Fruit fly (Drosophila melanogaster) whole organism, embryonic: ENCODE data around the gene CG11454.

Source experiments
- Abd-B ChIP-seq: fragments of 200-800 bp; sonication (Bioruptor generic); optimal IDR thresholded peaks from 2 replicates; lab custom pipeline; 2018; ENCODE audit warnings: missing biosample characterization, mild to moderate bottlenecking, missing genetic modification characterization, moderate library complexity
- Adf1 ChIP-seq: fragments of 200-800 bp; sonication (Bioruptor generic); IDR thresholded peaks from 2 replicates; pipeline ENCODE4 v1.3.6; 2022; ENCODE audit warnings: missing biosample characterization, missing genetic modification characterization
- B-H2 ChIP-seq: fragments of 200-800 bp; sonication (Bioruptor generic); optimal IDR thresholded peaks from 2 replicates; lab custom pipeline; 2018; ENCODE audit warnings: missing biosample characterization, mild to moderate bottlenecking, missing genetic modification characterization
- Blimp-1 ChIP-seq: fragments of 200-800 bp; sonication (Bioruptor generic); optimal IDR thresholded peaks from 3 replicates; lab custom pipeline; 2018; ENCODE audit warnings: missing biosample characterization, missing genetic modification characterization, mild to moderate bottlenecking, moderate library complexity, missing genetic modification reagents
- CG10959 ChIP-seq: fragments of 200-800 bp; sonication (Bioruptor generic); IDR thresholded peaks from 2 replicates; pipeline ENCODE4 v1.3.6; 2022; ENCODE audit warnings: missing biosample characterization, missing genetic modification characterization
- CG11723 ChIP-seq: fragments of 200-800 bp; sonication (Bioruptor generic); optimal IDR thresholded peaks from 2 replicates; lab custom pipeline; 2017; ENCODE audit warnings: missing biosample characterization, mild to moderate bottlenecking, missing genetic modification characterization
- CG16779 ChIP-seq: fragments of 200-800 bp; sonication (Bioruptor generic); IDR thresholded peaks from 2 replicates; pipeline ENCODE4 v1.3.6; 2022; ENCODE audit warnings: missing biosample characterization, missing genetic modification characterization
- CG17361 ChIP-seq: fragments of 200-800 bp; sonication (Bioruptor generic); IDR thresholded peaks from 3 replicates; pipeline ENCODE4 v1.3.6; 2022; ENCODE audit warnings: missing biosample characterization, missing genetic modification characterization
- CG17612 ChIP-seq: fragments of 200-800 bp; sonication (Bioruptor generic); IDR thresholded peaks from 2 replicates; pipeline ENCODE4 v1.3.6; 2022; ENCODE audit warnings: missing biosample characterization, missing genetic modification characterization
- CG2199 ChIP-seq: fragments of 200-800 bp; sonication (Bioruptor generic); IDR thresholded peaks from 3 replicates; pipeline ENCODE4 v1.3.6; 2022; ENCODE audit warnings: missing biosample characterization, missing genetic modification characterization
- CG2712 ChIP-seq: fragments of 200-800 bp; optimal IDR thresholded peaks from 3 replicates; lab custom pipeline; 2019; ENCODE audit warnings: missing biosample characterization, mild to moderate bottlenecking, missing genetic modification characterization, moderate library complexity
- CG30020 ChIP-seq: fragments of 200-800 bp; optimal IDR thresholded peaks from 2 replicates; lab custom pipeline; 2019; ENCODE audit warnings: missing biosample characterization, mild to moderate bottlenecking, missing genetic modification characterization, moderate library complexity
- CG30431 ChIP-seq: fragments of 200-800 bp; sonication (Bioruptor generic); optimal IDR thresholded peaks from 2 replicates; lab custom pipeline; 2017; ENCODE audit warnings: missing biosample characterization, missing genetic modification characterization
- CG7556 ChIP-seq: fragments of 200-800 bp; sonication (Bioruptor generic); optimal IDR thresholded peaks from 2 replicates; lab custom pipeline; 2017; ENCODE audit warnings: missing biosample characterization, mild to moderate bottlenecking, missing genetic modification characterization
- CG7786 ChIP-seq: fragments of 200-800 bp; sonication (Bioruptor generic); optimal IDR thresholded peaks from 2 replicates; lab custom pipeline; 2016; ENCODE audit warnings: missing biosample characterization, missing genetic modification characterization
- CG7987 ChIP-seq: fragments of 200-800 bp; sonication (Bioruptor generic); optimal IDR thresholded peaks from 2 replicates; lab custom pipeline; 2018; ENCODE audit warnings: missing biosample characterization, mild to moderate bottlenecking, missing genetic modification characterization, moderate library complexity
- CG8281 ChIP-seq: fragments of 200-800 bp; sonication (Bioruptor generic); optimal IDR thresholded peaks from 2 replicates; lab custom pipeline; 2018; ENCODE audit warnings: missing biosample characterization, mild to moderate bottlenecking, missing genetic modification characterization, moderate library complexity
- CG8765 ChIP-seq: fragments of 200-800 bp; sonication (Bioruptor generic); IDR thresholded peaks from 2 replicates; pipeline ENCODE4 v1.3.6; 2022; ENCODE audit warnings: missing biosample characterization, missing genetic modification characterization
- CG9609 ChIP-seq: fragments of 200-800 bp; sonication (Bioruptor generic); optimal IDR thresholded peaks from 3 replicates; lab custom pipeline; 2016; ENCODE audit warnings: missing biosample characterization, missing genetic modification characterization
- Dp ChIP-seq: fragments of 200-800 bp; sonication (Bioruptor generic); optimal IDR thresholded peaks from 2 replicates; lab custom pipeline; 2018; ENCODE audit warnings: missing biosample characterization, mild to moderate bottlenecking, missing genetic modification characterization, moderate library complexity
- Eip74EF ChIP-seq, 2 experiments: fragments of 200-800 bp in 1 of 2; fragments of >200 bp in 1 of 2; sonication (Bioruptor generic) in 1 of 2; optimal IDR thresholded peaks; 2 replicates each; lab custom pipeline; 2017 to 2019; ENCODE audit warnings: missing biosample characterization in 2 of 2, missing genetic modification characterization in 2 of 2, mild to moderate bottlenecking in 1 of 2, moderate library complexity in 1 of 2
- Hmx ChIP-seq: fragments of 200-800 bp; sonication (Bioruptor generic); optimal IDR thresholded peaks from 2 replicates; lab custom pipeline; 2016; ENCODE audit warnings: missing biosample characterization, missing genetic modification characterization
- Hr3 ChIP-seq: fragments of 200-800 bp; sonication (Bioruptor generic); optimal IDR thresholded peaks from 3 replicates; lab custom pipeline; 2016; ENCODE audit warnings: missing biosample characterization, missing genetic modification characterization
- Hr51 ChIP-seq, 2 experiments: fragments of 200-800 bp; sonication (Bioruptor generic); optimal IDR thresholded peaks; 2 replicates in 1 of 2; 3 replicates in 1 of 2; lab custom pipeline; 2016 to 2018; ENCODE audit warnings: missing biosample characterization in 2 of 2, missing genetic modification characterization in 2 of 2, mild to moderate bottlenecking in 1 of 2, moderate library complexity in 1 of 2
- Kr ChIP-seq: fragments of 200-800 bp; sonication (Bioruptor generic); optimal IDR thresholded peaks from 2 replicates; lab custom pipeline; 2017; ENCODE audit warnings: missing biosample characterization, mild to moderate bottlenecking, missing genetic modification characterization
- Med ChIP-seq: fragments of 200-800 bp; sonication (Bioruptor generic); peaks from one replicate; lab custom pipeline; 2016; ENCODE audit warnings: missing biosample characterization, missing genetic modification characterization, mild to moderate bottlenecking, inconsistent platforms, moderate library complexity
- Ptx1 ChIP-seq: fragments of 200-800 bp; sonication (Bioruptor generic); IDR thresholded peaks from 2 replicates; pipeline ENCODE4 v1.3.6; 2022; ENCODE audit warnings: missing biosample characterization, missing genetic modification characterization
- Sry-β ChIP-seq: fragments of 200-800 bp; sonication (Bioruptor generic); optimal IDR thresholded peaks from 2 replicates; lab custom pipeline; 2018; ENCODE audit warnings: missing biosample characterization, mild to moderate bottlenecking, missing genetic modification characterization, moderate library complexity
- Trl ChIP-seq, 3 experiments: fragments of >200 bp in 2 of 3; fragments of 200-800 bp in 1 of 3; sonication (Bioruptor generic) in 1 of 3; optimal IDR thresholded peaks; 2 replicates in 1 of 3; 3 replicates in 2 of 3; lab custom pipeline; 2016 to 2017; ENCODE audit warnings: missing biosample characterization in 1 of 3, missing genetic modification characterization in 1 of 3
- ap ChIP-seq: fragments of 200-800 bp; sonication (Bioruptor generic); IDR thresholded peaks from 2 replicates; pipeline ENCODE4 v1.3.6; 2022; ENCODE audit warnings: missing biosample characterization, missing genetic modification characterization
- bcd ChIP-seq: fragments of 200-800 bp; sonication (Bioruptor generic); optimal IDR thresholded peaks from 2 replicates; lab custom pipeline; 2017; ENCODE audit warnings: missing biosample characterization, mild to moderate bottlenecking, missing genetic modification characterization
- cad ChIP-seq: fragments of >200 bp; optimal IDR thresholded peaks from 2 replicates; lab custom pipeline; 2017; ENCODE audit warnings: missing biosample characterization, missing genetic modification characterization
- cg ChIP-seq: fragments of 200-800 bp; sonication (Bioruptor generic); optimal IDR thresholded peaks from 3 replicates; lab custom pipeline; 2019; ENCODE audit warnings: missing biosample characterization, mild to moderate bottlenecking, missing genetic modification characterization, moderate library complexity
- chinmo ChIP-seq: fragments of 200-800 bp; sonication (Bioruptor generic); IDR thresholded peaks from 4 replicates; pipeline ENCODE4 v1.3.6; 2022; ENCODE audit warnings: missing biosample characterization, missing genetic modification characterization; ENCODE audit not compliant: partially characterized antibody
- chn ChIP-seq: fragments of 200-800 bp; sonication (Bioruptor generic); optimal IDR thresholded peaks from 2 replicates; lab custom pipeline; 2016; ENCODE audit warnings: missing biosample characterization, missing genetic modification characterization
- dan ChIP-seq: fragments of 200-800 bp; sonication (Bioruptor generic); IDR thresholded peaks from 2 replicates; pipeline ENCODE4 v1.3.6; 2022; ENCODE audit warnings: missing biosample characterization, missing genetic modification characterization
- dpn ChIP-seq, 2 experiments: fragments of 200-800 bp; sonication (Bioruptor generic); optimal IDR thresholded peaks; 3 replicates each; lab custom pipeline; 2016; ENCODE audit warnings: missing biosample characterization in 2 of 2, missing genetic modification characterization in 2 of 2
- eve ChIP-seq, 2 experiments: fragments of >200 bp; optimal IDR thresholded peaks; 2 replicates each; lab custom pipeline; 2017; ENCODE audit warnings: missing biosample characterization in 2 of 2, missing genetic modification characterization in 2 of 2
- exex ChIP-seq: fragments of 200-800 bp; sonication (Bioruptor generic); optimal IDR thresholded peaks from 4 replicates; lab custom pipeline; 2018; ENCODE audit warnings: missing biosample characterization, mild to moderate bottlenecking, missing genetic modification characterization, moderate library complexity
- jing ChIP-seq: fragments of 200-800 bp; sonication (Bioruptor generic); optimal IDR thresholded peaks from 2 replicates; lab custom pipeline; 2018; ENCODE audit warnings: missing biosample characterization, mild to moderate bottlenecking, missing genetic modification characterization
- sens ChIP-seq: fragments of 200-800 bp; sonication (Bioruptor generic); peaks from one replicate; lab custom pipeline; 2016; ENCODE audit warnings: missing biosample characterization, missing genetic modification characterization
- tin ChIP-seq: fragments of 200-800 bp; sonication (Bioruptor generic); optimal IDR thresholded peaks from 3 replicates; lab custom pipeline; 2016; ENCODE audit warnings: missing biosample characterization, missing genetic modification characterization
- toy ChIP-seq: fragments of 200-800 bp; sonication (Bioruptor generic); IDR thresholded peaks from 2 replicates; pipeline ENCODE4 v1.3.6; 2022; ENCODE audit warnings: missing biosample characterization, missing genetic modification characterization
- unpg ChIP-seq: fragments of 200-800 bp; sonication (Bioruptor generic); optimal IDR thresholded peaks from 3 replicates; lab custom pipeline; 2018; ENCODE audit warnings: missing biosample characterization, mild to moderate bottlenecking, missing genetic modification characterization, moderate library complexity
- vvl ChIP-seq: fragments of 200-800 bp; sonication (Bioruptor generic); IDR thresholded peaks from 2 replicates; pipeline ENCODE4 v1.3.6; 2022; ENCODE audit warnings: missing biosample characterization, missing genetic modification characterization
- yki ChIP-seq: fragments of >200 bp; optimal IDR thresholded peaks from 3 replicates; lab custom pipeline; 2018

CG11454 gene

DNA sequence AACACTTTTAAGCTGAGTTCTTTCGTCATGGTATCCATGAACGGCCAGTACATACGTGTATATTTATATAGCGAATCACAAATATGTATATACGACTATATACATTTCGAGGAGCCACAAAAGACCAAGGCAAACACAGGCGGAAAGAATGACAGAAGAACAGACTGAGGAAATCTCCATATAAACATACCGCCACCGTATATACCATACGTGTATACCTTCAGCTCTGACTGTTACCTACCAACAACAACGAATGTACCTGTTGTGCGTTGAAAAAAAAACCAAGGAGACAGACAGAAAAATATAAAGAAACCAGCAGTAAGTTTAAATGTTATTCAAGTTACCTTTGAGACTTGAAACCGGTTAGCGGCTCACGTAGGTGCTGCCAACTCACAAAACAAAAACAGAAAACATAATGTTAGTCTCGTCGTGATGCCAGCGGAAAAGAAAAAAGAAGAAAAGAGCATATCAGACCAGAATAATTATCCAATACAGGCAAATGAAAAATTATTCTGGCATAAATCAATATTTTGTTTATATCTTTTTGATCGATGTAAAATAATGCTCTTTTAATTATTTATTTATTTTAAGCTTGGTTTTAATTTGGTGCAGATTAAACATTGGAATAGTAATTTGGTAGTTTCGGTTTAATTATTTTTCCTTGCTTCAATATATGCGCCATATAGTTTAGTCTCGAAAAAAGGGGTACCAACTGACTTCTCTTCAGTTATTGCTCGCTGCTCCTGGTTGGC is 28.6 kb downstream of the CG11454 start (continued):
- TF ChIP-seq CG8281 (tag; lab: Kevin White, UChicago) (peak; percentile 22), unpg (no peak), toy (GFP tag; lab: Robert Waterston, UW) (no peak), CG11723 (no peak), eve (GFP tag; optimal IDR thresholded peaks at IDR 0.05; lab: Kevin White, UChicago) (peak in 1 of 2 experiments; percentile 19), dpn (GFP tag; optimal IDR thresholded peaks at IDR 0.05; lab: Kevin White, UChicago) (no peak), Med (peak; percentile 73), cad (GFP tag; lab: Kevin White, UChicago) (no peak), chn (GFP tag; lab: Kevin White, UChicago) (no peak), CG2199 (GFP tag; lab: Robert Waterston, UW) (peak; percentile 91; the same call in 2 of the 3 replicates), CG7987 (GFP tag; lab: Kevin White, UChicago) (peak; percentile 38), CG30431 (GFP tag; lab: Kevin White, UChicago) (no peak), dan (GFP tag; lab: Robert Waterston, UW) (no peak), CG16779 (0 out of 2 replicates have a peak, but pooled peaks have one; percentile 47), Blimp-1 (no peak)

DNA sequence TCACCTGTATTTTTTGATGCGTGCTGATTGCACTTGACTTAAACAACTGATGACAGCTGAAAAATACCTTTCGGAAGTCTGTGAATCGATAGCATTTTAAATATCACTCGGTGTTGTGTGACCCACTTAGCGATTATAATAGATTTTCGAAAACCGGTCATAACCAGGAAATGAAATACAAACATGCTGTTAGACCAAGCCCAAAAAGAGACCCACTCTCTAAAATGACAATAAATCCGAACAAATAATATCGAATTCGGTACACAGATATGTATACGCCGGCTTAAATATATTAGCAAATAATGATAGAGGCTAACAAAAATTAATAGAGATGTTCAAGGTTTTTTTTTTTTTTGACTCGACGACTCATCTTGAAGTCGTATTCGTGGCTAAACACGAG is 32.6 kb downstream of the CG11454 start:
- no peak for TF ChIP-seq Hr51 (GFP tag; optimal IDR thresholded peaks at IDR 0.05; lab: Kevin White, UChicago)
- no peak for TF ChIP-seq ap (GFP tag; lab: Robert Waterston, UW)
- no peak for TF ChIP-seq CG7786
- TF ChIP-seq Eip74EF (GFP tag; optimal IDR thresholded peaks at IDR 0.05; lab: Kevin White, UChicago): peak in 1 of 2 experiments; percentile 90
- TF ChIP-seq CG8765 (GFP tag; lab: Robert Waterston, UW): no peak
- 0 out of 3 replicates have a peak, but pooled peaks have one; percentile 48 for TF ChIP-seq CG2199 (GFP tag; lab: Robert Waterston, UW)
- no peak for TF ChIP-seq B-H2 (GFP tag; lab: Kevin White, UChicago)
- peak; percentile 40 for TF ChIP-seq sens (GFP tag; lab: Kevin White, UChicago)
- TF ChIP-seq, all 482 proteins: peak for 3

DNA sequence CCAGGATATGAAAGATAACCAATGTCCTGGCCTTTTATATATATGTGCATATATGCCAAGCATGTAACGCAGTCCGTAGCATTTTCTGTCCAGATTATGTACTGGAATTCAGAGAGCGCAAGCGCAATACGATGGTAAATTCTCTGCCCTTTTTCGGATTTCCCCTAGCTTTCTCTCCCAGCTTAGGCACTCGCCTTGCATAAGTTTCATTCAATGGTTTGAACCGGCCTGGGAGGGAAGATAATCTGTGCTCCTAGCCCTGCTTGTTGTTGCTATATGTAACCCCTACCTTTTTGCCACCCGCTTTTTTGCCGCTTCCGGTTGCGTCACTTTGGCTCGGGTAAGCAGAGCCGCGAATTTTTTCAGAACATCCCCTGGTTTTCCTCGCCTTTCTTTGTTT is 36.0 kb downstream of the CG11454 start:
- no peak for TF ChIP-seq Hr3 (GFP tag; lab: Kevin White, UChicago)
- TF ChIP-seq CG7556 (GFP tag; lab: Kevin White, UChicago): no peak
- no peak for TF ChIP-seq yki (lab: Kevin White, UChicago)
- no peak for TF ChIP-seq Sry-β (GFP tag; lab: Kevin White, UChicago)
- TF ChIP-seq Kr (GFP tag; lab: Kevin White, UChicago): no peak
- TF ChIP-seq CG30020 (tag; lab: Kevin White, UChicago): no peak
- TF ChIP-seq sens (GFP tag; lab: Kevin White, UChicago): no peak
- peak in 1 of 2 experiments; percentile 17 for TF ChIP-seq Trl (optimal IDR thresholded peaks at IDR 0.05; lab: Kevin White, UChicago)
- no peak for TF ChIP-seq Trl (GFP tag; optimal IDR thresholded peaks at IDR 0.05; lab: Kevin White, UChicago)
- TF ChIP-seq CG17361: no peak
- 0 out of 4 replicates have a peak, but pooled peaks have one; percentile 64 for TF ChIP-seq chinmo (GFP tag; lab: Robert Waterston, UW)
- TF ChIP-seq Dp (GFP tag; lab: Kevin White, UChicago): no peak
- no peak for TF ChIP-seq CG9609 (GFP tag; lab: Kevin White, UChicago)
- no peak for TF ChIP-seq CG10959 (GFP tag; lab: Robert Waterston, UW)
- no peak for TF ChIP-seq vvl (GFP tag; lab: Robert Waterston, UW)
- no peak for TF ChIP-seq CG17612
- TF ChIP-seq tin: no peak
- TF ChIP-seq exex (tag; lab: Kevin White, UChicago): no peak
- TF ChIP-seq Ptx1 (GFP tag; lab: Robert Waterston, UW): no peak
- no peak for TF ChIP-seq jing (GFP tag; lab: Kevin White, UChicago)
- TF ChIP-seq bcd (GFP tag; lab: Kevin White, UChicago): no peak
- 0 out of 2 replicates have a peak, but pooled peaks have one; percentile 6 for TF ChIP-seq Adf1
- TF ChIP-seq cg: no peak
- TF ChIP-seq Abd-B (GFP tag; lab: Kevin White, UChicago): no peak
- TF ChIP-seq dpn (GFP tag; optimal IDR thresholded peaks at IDR 0.05; lab: Kevin White, UChicago): no peak
- no peak for TF ChIP-seq CG2712 (tag; lab: Kevin White, UChicago)
- peak; percentile 56 for TF ChIP-seq Med
- TF ChIP-seq CG11723: no peak
- no peak for TF ChIP-seq Hmx (GFP tag; lab: Kevin White, UChicago)
